Fruit fly (Drosophila melanogaster) whole organism, embryonic: Measurements from ENCODE around the gene Plc21C.

Experiments
- Atf6 ChIP-seq: fragments of 200-800 bp; sonication (Bioruptor generic); IDR thresholded peaks from 2 replicates; pipeline ENCODE4 v1.3.6; 2022; ENCODE audit warnings: missing biosample characterization, missing genetic modification characterization
- Blimp-1 ChIP-seq: fragments of 200-800 bp; sonication (Bioruptor generic); optimal IDR thresholded peaks from 3 replicates; lab custom pipeline; 2018; ENCODE audit warnings: missing biosample characterization, missing genetic modification characterization, mild to moderate bottlenecking, moderate library complexity, missing genetic modification reagents
- CG10209 ChIP-seq: fragments of 200-800 bp; sonication (Bioruptor generic); optimal IDR thresholded peaks from 3 replicates; lab custom pipeline; 2017; ENCODE audit warnings: missing biosample characterization, mild to moderate bottlenecking, missing genetic modification characterization, missing genetic modification reagents
- CG10565 ChIP-seq: fragments of 200-800 bp; sonication (Bioruptor generic); optimal IDR thresholded peaks from 3 replicates; lab custom pipeline; 2016; ENCODE audit warnings: missing biosample characterization, mild to moderate bottlenecking, missing genetic modification characterization
- CG10959 ChIP-seq: fragments of 200-800 bp; sonication (Bioruptor generic); IDR thresholded peaks from 2 replicates; pipeline ENCODE4 v1.3.6; 2022; ENCODE audit warnings: missing biosample characterization, missing genetic modification characterization
- CG12219 ChIP-seq: fragments of 200-800 bp; sonication (Bioruptor generic); optimal IDR thresholded peaks from 3 replicates; lab custom pipeline; 2018; ENCODE audit warnings: missing biosample characterization, mild to moderate bottlenecking, missing genetic modification characterization
- CG13123 ChIP-seq: fragments of 200-800 bp; sonication (Bioruptor generic); optimal IDR thresholded peaks from 2 replicates; lab custom pipeline; 2016; ENCODE audit warnings: missing biosample characterization, missing genetic modification characterization
- CG15269 ChIP-seq: fragments of 200-800 bp; sonication (Bioruptor generic); optimal IDR thresholded peaks from 2 replicates; lab custom pipeline; 2018; ENCODE audit warnings: missing biosample characterization, mild to moderate bottlenecking, missing genetic modification characterization, moderate library complexity
- CG1529 ChIP-seq: fragments of 200-800 bp; sonication (Bioruptor generic); optimal IDR thresholded peaks from 3 replicates; lab custom pipeline; 2018; ENCODE audit warnings: missing biosample characterization, missing genetic modification characterization
- CG16815 ChIP-seq: fragments of 200-800 bp; sonication (Bioruptor generic); optimal IDR thresholded peaks from 3 replicates; lab custom pipeline; 2017; ENCODE audit warnings: missing biosample characterization, mild to moderate bottlenecking, missing genetic modification characterization
- CG18262 ChIP-seq: fragments of 200-800 bp; optimal IDR thresholded peaks from 3 replicates; lab custom pipeline; 2019; ENCODE audit warnings: missing biosample characterization, mild to moderate bottlenecking, missing genetic modification characterization, moderate library complexity
- CG18764 ChIP-seq: fragments of 200-800 bp; sonication (Bioruptor generic); optimal IDR thresholded peaks from 3 replicates; lab custom pipeline; 2016; ENCODE audit warnings: missing biosample characterization, missing genetic modification characterization
- CG4282 ChIP-seq: fragments of 200-800 bp; sonication (Bioruptor generic); optimal IDR thresholded peaks from 2 replicates; lab custom pipeline; 2016; ENCODE audit warnings: missing biosample characterization, missing genetic modification characterization
- CG6654 ChIP-seq: fragments of 200-800 bp; sonication (Bioruptor generic); optimal IDR thresholded peaks from 2 replicates; lab custom pipeline; 2017; ENCODE audit warnings: missing biosample characterization, mild to moderate bottlenecking, missing genetic modification characterization
- CG7745 ChIP-seq: fragments of 200-800 bp; sonication (Bioruptor generic); optimal IDR thresholded peaks from 2 replicates; lab custom pipeline; 2018; ENCODE audit warnings: missing biosample characterization, mild to moderate bottlenecking, missing genetic modification characterization, moderate library complexity
- CG8290 ChIP-seq, 3 experiments: fragments of 200-800 bp; sonication (Bioruptor generic); optimal IDR thresholded peaks; 2 replicates each; lab custom pipeline; 2016 to 2019; ENCODE audit warnings: missing biosample characterization in 3 of 3, missing genetic modification characterization in 3 of 3, mild to moderate bottlenecking in 2 of 3, moderate library complexity in 1 of 3
- CHES-1-like ChIP-seq: fragments of 200-800 bp; sonication (Bioruptor generic); optimal IDR thresholded peaks from 2 replicates; lab custom pipeline; 2016; ENCODE audit warnings: missing biosample characterization, missing genetic modification characterization
- CTCF ChIP-seq: fragments of 200-800 bp; sonication (Bioruptor generic); optimal IDR thresholded peaks from 2 replicates; lab custom pipeline; 2017; ENCODE audit warnings: missing biosample characterization, mild to moderate bottlenecking, missing genetic modification characterization, moderate library complexity
- CkIIα-i1 ChIP-seq: fragments of 200-800 bp; sonication (Bioruptor generic); IDR thresholded peaks from 2 replicates; pipeline ENCODE4 v1.3.6; 2022; ENCODE audit warnings: missing biosample characterization, missing genetic modification characterization
- D ChIP-seq, 2 experiments: fragments of 200-800 bp in 1 of 2; fragments of >200 bp in 1 of 2; sonication (Bioruptor generic) in 1 of 2; optimal IDR thresholded peaks; 2 replicates in 1 of 2; 3 replicates in 1 of 2; lab custom pipeline; 2017; ENCODE audit warnings: mild to moderate bottlenecking in 1 of 2, missing biosample characterization in 1 of 2, missing genetic modification characterization in 1 of 2, missing genetic modification reagents in 1 of 2
- Dfd ChIP-seq, 2 experiments: fragments of >200 bp; optimal IDR thresholded peaks; 2 replicates each; lab custom pipeline; 2017; ENCODE audit warnings: missing biosample characterization in 2 of 2, missing genetic modification characterization in 2 of 2
- Doc2 ChIP-seq: fragments of 200-800 bp; sonication (Bioruptor generic); IDR thresholded peaks from 2 replicates; pipeline ENCODE4 v1.3.6; 2022; ENCODE audit warnings: missing biosample characterization, missing genetic modification characterization
- Dp ChIP-seq: fragments of 200-800 bp; sonication (Bioruptor generic); optimal IDR thresholded peaks from 2 replicates; lab custom pipeline; 2018; ENCODE audit warnings: missing biosample characterization, mild to moderate bottlenecking, missing genetic modification characterization, moderate library complexity
- ERR ChIP-seq: fragments of 200-800 bp; sonication (Bioruptor generic); optimal IDR thresholded peaks from 2 replicates; lab custom pipeline; 2016; ENCODE audit warnings: missing biosample characterization, missing genetic modification characterization
- Ets65A ChIP-seq: fragments of 200-800 bp; sonication (Bioruptor generic); peaks from one replicate; lab custom pipeline; 2016; ENCODE audit warnings: missing biosample characterization, missing genetic modification characterization
- Fer2 ChIP-seq: fragments of 200-800 bp; sonication (Bioruptor generic); optimal IDR thresholded peaks from 2 replicates; lab custom pipeline; 2018; ENCODE audit warnings: missing biosample characterization, mild to moderate bottlenecking, missing genetic modification characterization, moderate library complexity
- HHEX ChIP-seq: fragments of 200-800 bp; sonication (Bioruptor generic); optimal IDR thresholded peaks from 3 replicates; lab custom pipeline; 2017; ENCODE audit warnings: missing biosample characterization, mild to moderate bottlenecking, missing genetic modification characterization, missing genetic modification reagents
- Hr78 ChIP-seq, 2 experiments: fragments of 200-800 bp in 1 of 2; fragments of >200 bp in 1 of 2; sonication (Bioruptor generic) in 1 of 2; optimal IDR thresholded peaks; 2 replicates each; lab custom pipeline; 2017 to 2019; ENCODE audit warnings: missing biosample characterization in 2 of 2, missing genetic modification characterization in 2 of 2, mild to moderate bottlenecking in 1 of 2, moderate library complexity in 1 of 2
- Mes4 ChIP-seq: fragments of 200-800 bp; sonication (Bioruptor generic); optimal IDR thresholded peaks from 2 replicates; lab custom pipeline; 2016; ENCODE audit warnings: missing biosample characterization, missing genetic modification characterization
- NC2β ChIP-seq: fragments of 200-800 bp; sonication (Bioruptor generic); optimal IDR thresholded peaks from 2 replicates; lab custom pipeline; 2016; ENCODE audit warnings: missing biosample characterization, missing genetic modification characterization
- NK7.1 ChIP-seq: fragments of 200-800 bp; sonication (Bioruptor generic); optimal IDR thresholded peaks from 3 replicates; lab custom pipeline; 2016; ENCODE audit warnings: missing biosample characterization, missing genetic modification characterization
- Six4 ChIP-seq: fragments of 200-800 bp; sonication (Bioruptor generic); optimal IDR thresholded peaks from 2 replicates; lab custom pipeline; 2016; ENCODE audit warnings: missing biosample characterization, missing genetic modification characterization
- crp ChIP-seq, 2 experiments: fragments of 200-800 bp; sonication (Bioruptor generic); optimal IDR thresholded peaks; 2 replicates in 1 of 2; 3 replicates in 1 of 2; lab custom pipeline; 2017; ENCODE audit warnings: missing biosample characterization in 2 of 2, missing genetic modification characterization in 2 of 2, mild to moderate bottlenecking in 1 of 2, moderate library complexity in 1 of 2
- dmrt99B ChIP-seq: fragments of 200-800 bp; sonication (Bioruptor generic); optimal IDR thresholded peaks from 2 replicates; lab custom pipeline; 2018; ENCODE audit warnings: missing biosample characterization, mild to moderate bottlenecking, missing genetic modification characterization, moderate library complexity
- fru ChIP-seq: fragments of >200 bp; optimal IDR thresholded peaks from 2 replicates; lab custom pipeline; 2017
- hth ChIP-seq: fragments of >200 bp; optimal IDR thresholded peaks from 2 replicates; lab custom pipeline; 2017; ENCODE audit warnings: inconsistent platforms
- inv ChIP-seq: fragments of 200-800 bp; sonication (Bioruptor generic); IDR thresholded peaks from 2 replicates; pipeline ENCODE4 v1.3.6; 2022; ENCODE audit warnings: missing biosample characterization, missing genetic modification characterization; ENCODE audit not compliant: partially characterized antibody
- odd ChIP-seq: fragments of 200-800 bp; sonication (Bioruptor generic); optimal IDR thresholded peaks from 2 replicates; lab custom pipeline; 2017; ENCODE audit warnings: missing biosample characterization, mild to moderate bottlenecking, missing genetic modification characterization
- onecut ChIP-seq: fragments of 200-800 bp; sonication (Bioruptor generic); IDR thresholded peaks from 2 replicates; pipeline ENCODE4 v1.3.6; 2022; ENCODE audit warnings: missing biosample characterization, missing genetic modification characterization
- org-1 ChIP-seq: fragments of 200-800 bp; sonication (Bioruptor generic); optimal IDR thresholded peaks from 2 replicates; lab custom pipeline; 2017; ENCODE audit warnings: missing biosample characterization, missing genetic modification characterization
- pan ChIP-seq, 4 experiments: fragments of >200 bp in 3 of 4; fragments of 200-800 bp in 1 of 4; sonication (Bioruptor generic) in 1 of 4; optimal IDR thresholded peaks in 3 of 4; IDR thresholded peaks in 1 of 4; 2 replicates each; pipeline versions ENCODE4 v1.3.6 to Lab custom; 2017 to 2022; ENCODE audit warnings: missing biosample characterization in 2 of 4, missing genetic modification characterization in 2 of 4, mixed read lengths in 1 of 4
- peb ChIP-seq: fragments of 200-800 bp; sonication (Bioruptor generic); IDR thresholded peaks from 2 replicates; pipeline ENCODE4 v1.3.6; 2022; ENCODE audit warnings: missing biosample characterization, missing genetic modification characterization
- pita ChIP-seq: fragments of 200-800 bp; sonication (Bioruptor generic); optimal IDR thresholded peaks from 2 replicates; lab custom pipeline; 2017; ENCODE audit warnings: missing biosample characterization, mild to moderate bottlenecking, missing genetic modification characterization
- pnt ChIP-seq: fragments of 200-800 bp; sonication (Bioruptor generic); optimal IDR thresholded peaks from 3 replicates; lab custom pipeline; 2016; ENCODE audit warnings: missing biosample characterization, missing genetic modification characterization
- pros ChIP-seq: fragments of 200-800 bp; sonication (Bioruptor generic); optimal IDR thresholded peaks from 3 replicates; lab custom pipeline; 2019; ENCODE audit warnings: missing biosample characterization, mild to moderate bottlenecking, missing genetic modification characterization, moderate library complexity
- ranshi ChIP-seq: fragments of 200-800 bp; sonication (Bioruptor generic); IDR thresholded peaks from 2 replicates; pipeline ENCODE4 v1.3.6; 2022; ENCODE audit warnings: missing biosample characterization, missing genetic modification characterization
- rib ChIP-seq: fragments of 200-800 bp; sonication (Bioruptor generic); IDR thresholded peaks from 2 replicates; pipeline ENCODE4 v1.3.6; 2022; ENCODE audit warnings: missing biosample characterization, missing genetic modification characterization
- sens-2 ChIP-seq: fragments of 200-800 bp; sonication (Bioruptor generic); IDR thresholded peaks from 2 replicates; pipeline ENCODE4 v1.3.6; 2022; ENCODE audit warnings: missing biosample characterization, missing genetic modification characterization
- slp2 ChIP-seq: fragments of 200-800 bp; sonication (Bioruptor generic); optimal IDR thresholded peaks from 2 replicates; lab custom pipeline; 2016; ENCODE audit warnings: missing biosample characterization, missing genetic modification characterization
- zen2 ChIP-seq: fragments of 200-800 bp; sonication (Bioruptor generic); IDR thresholded peaks from 3 replicates; pipeline ENCODE4 v1.3.6; 2022; ENCODE audit warnings: missing biosample characterization, missing genetic modification characterization; ENCODE audit not compliant: partially characterized antibody

Gene Plc21C

DNA sequence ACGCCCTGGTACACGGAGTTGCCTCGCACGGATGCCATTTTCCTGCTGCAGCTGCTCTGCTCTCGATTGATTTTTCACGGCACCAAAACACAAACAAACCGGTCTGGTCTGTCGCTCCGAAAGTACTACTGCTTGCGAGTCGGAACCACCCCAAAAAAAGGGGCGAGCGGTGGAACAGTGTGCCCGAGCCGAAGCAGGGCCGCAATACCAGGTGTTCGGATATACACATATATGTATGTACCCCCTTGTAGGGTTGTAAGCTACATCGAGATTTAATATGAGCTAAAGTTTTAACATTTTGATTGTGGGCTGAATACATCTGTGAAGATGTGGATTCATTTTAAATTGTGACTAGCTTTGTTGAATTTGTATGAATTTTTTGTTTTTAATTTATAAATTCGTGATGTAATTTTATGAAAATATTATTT, 20.1 kb upstream of the Plc21C start (continued):
- peak; percentile 59 for TF ChIP-seq CG8290 (GFP tag; optimal IDR thresholded peaks at IDR 0.05; lab: Kevin White, UChicago)
- TF ChIP-seq CG8290 (tag; optimal IDR thresholded peaks at IDR 0.05; lab: Kevin White, UChicago) = peak; percentile 8 to 88
- TF ChIP-seq Six4 (GFP tag; lab: Kevin White, UChicago) = peak; percentile 28
- TF ChIP-seq NC2β (GFP tag; lab: Kevin White, UChicago) = peak; percentile 16
- no peak for TF ChIP-seq CG13123 (GFP tag; lab: Kevin White, UChicago)
- TF ChIP-seq fru (lab: Kevin White, UChicago) = no peak
- no peak for TF ChIP-seq Hr78 (GFP tag; optimal IDR thresholded peaks at IDR 0.05; lab: Kevin White, UChicago)
- TF ChIP-seq onecut (GFP tag; lab: Robert Waterston, UW) = peak; percentile 91
- TF ChIP-seq Dfd (GFP tag; optimal IDR thresholded peaks at IDR 0.05; lab: Kevin White, UChicago) = no peak
- no peak for TF ChIP-seq slp2 (GFP tag; lab: Kevin White, UChicago)
- peak; percentile 25 for TF ChIP-seq CTCF (GFP tag; lab: Kevin White, UChicago)
- TF ChIP-seq crp (GFP tag; optimal IDR thresholded peaks at IDR 0.05; lab: Kevin White, UChicago) = peak in 1 of 2 experiments; percentile 44
- peak; percentile 55 for TF ChIP-seq HHEX (GFP tag; lab: Kevin White, UChicago)
- no peak for TF ChIP-seq pita
- TF ChIP-seq CG10959 = no peak
- TF ChIP-seq inv (GFP tag; lab: Robert Waterston, UW) = no peak
- no peak for TF ChIP-seq peb
- TF ChIP-seq odd = peak; percentile 43
- TF ChIP-seq Dp (GFP tag; lab: Kevin White, UChicago) = peak; percentile 31
- peak; percentile 61 for TF ChIP-seq CG15269 (tag; lab: Kevin White, UChicago)
- TF ChIP-seq CG18764 (GFP tag; lab: Kevin White, UChicago) = no peak
- no peak for TF ChIP-seq org-1
- no peak for TF ChIP-seq Doc2 (GFP tag; lab: Robert Waterston, UW)
- TF ChIP-seq CG12219 (GFP tag; lab: Kevin White, UChicago) = peak; percentile 70
- TF ChIP-seq Fer2 (tag; lab: Kevin White, UChicago) = no peak
- TF ChIP-seq CG10565 (GFP tag; lab: Kevin White, UChicago) = no peak
- no peak for TF ChIP-seq hth (lab: Kevin White, UChicago)
- no peak for TF ChIP-seq pan (optimal IDR thresholded peaks at IDR 0.05; lab: Kevin White, UChicago)
- TF ChIP-seq pan (GFP tag; optimal IDR thresholded peaks at IDR 0.05 in 1 of 2, IDR thresholded peaks at IDR 0.05 in 1 of 2) = no peak
- no peak for TF ChIP-seq ERR (GFP tag; lab: Kevin White, UChicago)
- TF ChIP-seq CG1529 (GFP tag; lab: Kevin White, UChicago) = no peak
- no peak for TF ChIP-seq Ets65A
- TF ChIP-seq CG7745 = no peak
- no peak for TF ChIP-seq pros (GFP tag; lab: Kevin White, UChicago)
- peak; percentile 38 for TF ChIP-seq CG18262 (tag; lab: Kevin White, UChicago)
- peak; percentile 41 for TF ChIP-seq Blimp-1
- TF ChIP-seq dmrt99B (tag; lab: Kevin White, UChicago) = peak; percentile 36
- no peak for TF ChIP-seq CG6654 (GFP tag; lab: Kevin White, UChicago)
- TF ChIP-seq CG10209 (GFP tag; lab: Kevin White, UChicago) = peak; percentile 17
- no peak; the same call in none of the 2 replicates for TF ChIP-seq Atf6 (GFP tag; lab: Robert Waterston, UW)
- TF ChIP-seq Mes4 (GFP tag; lab: Kevin White, UChicago) = no peak
- no peak for TF ChIP-seq rib (GFP tag; lab: Robert Waterston, UW)
- no peak for TF ChIP-seq CG16815 (GFP tag; lab: Kevin White, UChicago)
- no peak for TF ChIP-seq CG4282 (GFP tag; lab: Kevin White, UChicago)
- peak; percentile 1 for TF ChIP-seq pnt
- TF ChIP-seq ranshi (GFP tag; lab: Robert Waterston, UW) = peak; percentile 39; the same call in 1 of the 2 replicates
- TF ChIP-seq NK7.1 (GFP tag; lab: Kevin White, UChicago) = no peak
- TF ChIP-seq sens-2 (GFP tag; lab: Robert Waterston, UW) = 0 out of 2 replicates have a peak, but pooled peaks have one; percentile 33
- TF ChIP-seq CHES-1-like (GFP tag; lab: Kevin White, UChicago) = peak; percentile 62
- TF ChIP-seq zen2 = 0 out of 3 replicates have a peak, but pooled peaks have one; percentile 44
- no peak for TF ChIP-seq CkIIα-i1 (GFP tag; lab: Robert Waterston, UW)
- TF ChIP-seq D (optimal IDR thresholded peaks at IDR 0.05; lab: Kevin White, UChicago) = no peak
- TF ChIP-seq D (GFP tag; optimal IDR thresholded peaks at IDR 0.05; lab: Kevin White, UChicago) = peak; percentile 12
